Worm (Caenorhabditis elegans) whole organism, young adult: ENCODE data around the gene F23B12.1.

Experiments used
- B0035.1 ChIP-seq: sonication (generic microtip); optimal IDR thresholded peaks from 2 replicates; lab custom pipeline; 2016; ENCODE audit warnings: missing genetic modification characterization, mild to moderate bottlenecking, missing compliant biosample characterization, missing genotype, missing genetic modification reagents
- F22D6.2 ChIP-seq: sonication (generic microtip); optimal IDR thresholded peaks from 2 replicates; lab custom pipeline; 2016; ENCODE audit warnings: mild to moderate bottlenecking, missing genetic modification characterization, missing compliant biosample characterization
- F23B12.7 ChIP-seq: sonication (generic microtip); optimal IDR thresholded peaks from 2 replicates; lab custom pipeline; 2017; ENCODE audit warnings: missing genetic modification characterization, mild to moderate bottlenecking, missing compliant biosample characterization, antibody characterized with exemption, moderate library complexity; ENCODE audit not compliant: insufficient read depth
- F33H1.4 ChIP-seq: fragments of 200-800 bp; sonication (Bioruptor generic); IDR thresholded peaks from 2 replicates; pipeline ENCODE4 v1.3.6; 2022; ENCODE audit warnings: missing genetic modification reagents, missing genetic modification characterization, missing compliant biosample characterization
- F37B4.10 ChIP-seq: fragments of 200-800 bp; sonication (Bioruptor generic); IDR thresholded peaks from 2 replicates; pipeline ENCODE4 v1.3.6; 2022; ENCODE audit warnings: missing genetic modification characterization, missing compliant biosample characterization
- F55B11.4 ChIP-seq: sonication (generic microtip); optimal IDR thresholded peaks from 2 replicates; lab custom pipeline; 2016; ENCODE audit warnings: missing compliant biosample characterization, missing genetic modification characterization, borderline replicate concordance; ENCODE audit not compliant: insufficient read depth
- F57C9.4 ChIP-seq: sonication (generic microtip); optimal IDR thresholded peaks from 2 replicates; lab custom pipeline; 2017; ENCODE audit warnings: mild to moderate bottlenecking, missing genetic modification characterization, missing compliant biosample characterization
- T26A5.8 ChIP-seq: sonication (generic microtip); optimal IDR thresholded peaks from 2 replicates; lab custom pipeline; 2016; ENCODE audit warnings: missing genetic modification characterization, missing compliant biosample characterization
- Y56A3A.18 ChIP-seq: fragments of 200-800 bp; sonication (Bioruptor generic); IDR thresholded peaks from 2 replicates; pipeline ENCODE4 v1.3.6; 2022; ENCODE audit warnings: missing genetic modification reagents, missing genetic modification characterization, missing compliant biosample characterization
- Y67H2A.10 ChIP-seq: fragments of 200-800 bp; sonication (Bioruptor generic); conservative IDR thresholded peaks from 2 replicates; pipeline ENCODE4 v1.3.6; 2022; ENCODE audit warnings: missing genetic modification reagents, missing genetic modification characterization, missing compliant biosample characterization
- Y79H2A.3 ChIP-seq: fragments of 200-800 bp; sonication (Bioruptor generic); conservative IDR thresholded peaks from 2 replicates; pipeline ENCODE4 v1.3.6; 2022; ENCODE audit warnings: missing genetic modification reagents, missing genetic modification characterization, missing compliant biosample characterization
- ZK185.1 ChIP-seq: sonication (generic microtip); optimal IDR thresholded peaks from 2 replicates; lab custom pipeline; 2016; ENCODE audit warnings: mild to moderate bottlenecking, missing genetic modification characterization, missing compliant biosample characterization; ENCODE audit not compliant: poor library complexity, severe bottlenecking
- akir-1 ChIP-seq: fragments of 200-800 bp; sonication (Bioruptor generic); optimal IDR thresholded peaks from 2 replicates; lab custom pipeline; 2018; ENCODE audit warnings: mild to moderate bottlenecking, missing genetic modification characterization, moderate library complexity, missing compliant biosample characterization
- aptf-3 ChIP-seq: fragments of 200-800 bp; sonication (Bioruptor generic); IDR thresholded peaks from 2 replicates; pipeline ENCODE4 v1.3.6; 2022; ENCODE audit warnings: missing genetic modification characterization, missing compliant biosample characterization
- athp-1 ChIP-seq: sonication (generic microtip); optimal IDR thresholded peaks from 2 replicates; lab custom pipeline; 2017; ENCODE audit warnings: mild to moderate bottlenecking, missing genetic modification characterization, missing compliant biosample characterization
- bed-2 ChIP-seq: fragments of 200-800 bp; sonication (Bioruptor generic); IDR thresholded peaks from 2 replicates; pipeline ENCODE4 v1.3.6; 2022; ENCODE audit warnings: missing genetic modification reagents, missing genetic modification characterization, missing compliant biosample characterization
- ceh-40 ChIP-seq: fragments of 200-800 bp; sonication (Bioruptor generic); IDR thresholded peaks from 2 replicates; pipeline ENCODE4 v1.3.6; 2022; ENCODE audit warnings: missing genetic modification characterization, missing compliant biosample characterization
- chd-7 ChIP-seq: sonication (generic microtip); optimal IDR thresholded peaks from 2 replicates; lab custom pipeline; 2016; ENCODE audit warnings: mild to moderate bottlenecking, missing genetic modification characterization, moderate library complexity, missing compliant biosample characterization
- dpff-1 ChIP-seq: sonication (generic microtip); optimal IDR thresholded peaks from 2 replicates; lab custom pipeline; 2017; ENCODE audit warnings: mild to moderate bottlenecking, missing genetic modification characterization, missing compliant biosample characterization
- dpl-1 ChIP-seq: fragments of 150-350 bp; optimal IDR thresholded peaks from 2 replicates; lab custom pipeline; 2014; ENCODE audit warnings: missing biosample characterization, missing genetic modification reagents, missing genetic modification characterization
- efl-1 ChIP-seq: fragments of 150-350 bp; optimal IDR thresholded peaks from 2 replicates; lab custom pipeline; 2014; ENCODE audit warnings: missing biosample characterization, missing genetic modification reagents, missing genetic modification characterization
- lin-40 ChIP-seq: sonication (generic microtip); optimal IDR thresholded peaks from 2 replicates; lab custom pipeline; 2016; ENCODE audit warnings: missing genetic modification characterization, mild to moderate bottlenecking, missing compliant biosample characterization, missing genotype, missing genetic modification reagents
- lir-1 ChIP-seq: fragments of 200-800 bp; sonication (Bioruptor generic); conservative IDR thresholded peaks from 2 replicates; pipeline ENCODE4 v1.3.6; 2022; ENCODE audit warnings: missing genetic modification reagents, missing genetic modification characterization, missing compliant biosample characterization
- mes-4 ChIP-seq: sonication (generic microtip); optimal IDR thresholded peaks from 2 replicates; lab custom pipeline; 2016; ENCODE audit warnings: missing genotype, missing genetic modification characterization, missing compliant biosample characterization
- mxl-1 ChIP-seq: sonication (generic microtip); optimal IDR thresholded peaks from 2 replicates; lab custom pipeline; 2016; ENCODE audit warnings: missing genetic modification characterization, missing compliant biosample characterization
- nfya-1 ChIP-seq: sonication (generic microtip); optimal IDR thresholded peaks from 2 replicates; lab custom pipeline; 2017; ENCODE audit warnings: antibody characterized with exemption, missing compliant biosample characterization, missing genetic modification characterization, borderline replicate concordance; ENCODE audit not compliant: insufficient read depth
- nfya-2 ChIP-seq: fragments of 200-800 bp; sonication (Bioruptor generic); IDR thresholded peaks from 2 replicates; pipeline ENCODE4 v1.3.6; 2022; ENCODE audit warnings: missing genetic modification reagents, missing genetic modification characterization, missing compliant biosample characterization
- nhr-179 ChIP-seq: sonication (generic microtip); optimal IDR thresholded peaks from 2 replicates; lab custom pipeline; 2016; ENCODE audit warnings: mild to moderate bottlenecking, missing genetic modification characterization, missing compliant biosample characterization
- nhr-27 ChIP-seq: fragments of 200-800 bp; sonication (Bioruptor generic); optimal IDR thresholded peaks from 2 replicates; lab custom pipeline; 2018; ENCODE audit warnings: mild to moderate bottlenecking, missing genetic modification characterization, moderate library complexity, missing compliant biosample characterization
- nhr-90 ChIP-seq: sonication (generic microtip); optimal IDR thresholded peaks from 2 replicates; lab custom pipeline; 2016; ENCODE audit warnings: missing genotype, mild to moderate bottlenecking, missing genetic modification characterization, missing compliant biosample characterization
- sea-2 ChIP-seq: fragments of 200-800 bp; sonication (Bioruptor generic); IDR thresholded peaks from 2 replicates; pipeline ENCODE4 v1.3.6; 2022; ENCODE audit warnings: missing genetic modification characterization, missing compliant biosample characterization
- snpc-1.1 ChIP-seq: sonication (generic microtip); optimal IDR thresholded peaks from 2 replicates; lab custom pipeline; 2017; ENCODE audit warnings: missing genetic modification characterization, mild to moderate bottlenecking, missing compliant biosample characterization, antibody characterized with exemption, moderate library complexity, missing genotype, missing genetic modification reagents; ENCODE audit not compliant: insufficient read depth
- sptf-2 ChIP-seq: fragments of 200-800 bp; sonication (Bioruptor generic); optimal IDR thresholded peaks from 2 replicates; lab custom pipeline; 2018; ENCODE audit warnings: mild to moderate bottlenecking, missing genetic modification characterization, missing compliant biosample characterization
- unc-62 ChIP-seq: fragments of 150-350 bp; optimal IDR thresholded peaks from 2 replicates; lab custom pipeline; 2014; ENCODE audit warnings: missing biosample characterization, missing genetic modification reagents, missing genetic modification characterization
- xnd-1 ChIP-seq: sonication (generic microtip); optimal IDR thresholded peaks from 2 replicates; lab custom pipeline; 2016; ENCODE audit warnings: missing genotype, missing genetic modification reagents, missing genetic modification characterization, missing compliant biosample characterization
- ztf-18 ChIP-seq: sonication (generic microtip); optimal IDR thresholded peaks from 2 replicates; lab custom pipeline; 2016; ENCODE audit warnings: missing genotype, mild to moderate bottlenecking, missing genetic modification characterization, missing compliant biosample characterization

The F23B12.1 gene

DNA sequence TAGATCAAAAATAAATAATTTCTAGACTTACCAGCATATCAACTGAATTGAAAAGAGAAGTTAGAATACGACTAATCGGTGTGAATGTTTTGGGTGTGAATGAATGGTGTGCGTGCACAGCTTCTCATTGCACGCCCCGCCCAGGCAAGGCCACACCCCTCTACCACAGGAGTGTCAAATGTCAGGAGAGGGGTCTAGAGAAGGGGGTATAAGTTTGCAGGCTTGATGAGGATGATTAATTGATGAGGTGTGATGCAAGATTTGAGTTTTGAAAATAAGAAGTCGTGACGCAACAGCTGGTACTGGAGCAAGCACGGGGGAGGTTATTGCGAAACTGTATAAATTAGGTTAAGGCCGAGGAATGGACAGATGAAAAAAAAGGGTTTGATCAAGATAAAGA, 3.3 kb downstream of the F23B12.1 start, which contains the start of gene egl-1:
Gene egl-1 (minus strand): TSS at position 101 of the 400 bp plus-strand sequence.
- TF ChIP-seq aptf-3 (GFP tag; lab: Robert Waterston, UW) (0 out of 2 replicates have a peak, but pooled peaks have one; percentile 35), B0035.1 (tag; lab: Kevin White, UChicago) (no peak)

DNA sequence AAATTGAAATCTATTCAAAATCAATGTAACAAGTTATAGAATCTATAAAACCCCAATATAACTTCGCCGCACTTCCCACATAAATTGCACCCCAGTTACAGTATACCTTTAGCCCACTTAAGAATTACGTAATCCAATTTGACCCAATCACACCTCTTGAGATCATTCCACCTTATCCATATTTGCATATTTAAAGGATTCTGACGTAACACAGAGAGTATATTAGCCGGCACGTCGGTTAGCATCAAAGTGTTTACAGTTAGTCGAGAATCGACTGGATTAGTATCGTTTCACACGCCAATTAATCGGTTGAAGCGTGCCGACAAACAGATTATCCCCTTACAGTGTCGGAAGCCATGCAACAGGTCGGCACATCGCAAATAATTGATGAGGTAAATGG, 4.6 kb downstream of the F23B12.1 start:
- TF ChIP-seq xnd-1 (tag; lab: Kevin White, UChicago): no peak
- TF ChIP-seq B0035.1 (tag; lab: Kevin White, UChicago): no peak
- no peak for TF ChIP-seq ZK185.1 (tag; lab: Kevin White, UChicago)
- no peak for TF ChIP-seq F55B11.4 (tag; lab: Kevin White, UChicago)
- TF ChIP-seq dpl-1 (GFP tag; lab: Kevin White, UChicago): no peak
- TF ChIP-seq sea-2: no peak
- no peak for TF ChIP-seq snpc-1.1
- TF ChIP-seq F22D6.2 (tag; lab: Kevin White, UChicago): no peak
- no peak for TF ChIP-seq bed-2 (GFP tag; lab: Robert Waterston, UW)
- no peak for TF ChIP-seq nfya-2
- TF ChIP-seq Y67H2A.10 (GFP tag; lab: Robert Waterston, UW): no peak
- no peak for TF ChIP-seq mes-4 (tag; lab: Kevin White, UChicago)
- no peak for TF ChIP-seq Y79H2A.3
- TF ChIP-seq mxl-1 (tag; lab: Kevin White, UChicago): no peak
- TF ChIP-seq sptf-2 (GFP tag; lab: Kevin White, UChicago): no peak
- TF ChIP-seq nfya-1 (tag; lab: Kevin White, UChicago): no peak
- TF ChIP-seq F57C9.4 (tag; lab: Kevin White, UChicago): no peak
- no peak for TF ChIP-seq dpff-1 (tag; lab: Kevin White, UChicago)
- no peak for TF ChIP-seq athp-1 (tag; lab: Kevin White, UChicago)
- TF ChIP-seq T26A5.8: no peak

DNA sequence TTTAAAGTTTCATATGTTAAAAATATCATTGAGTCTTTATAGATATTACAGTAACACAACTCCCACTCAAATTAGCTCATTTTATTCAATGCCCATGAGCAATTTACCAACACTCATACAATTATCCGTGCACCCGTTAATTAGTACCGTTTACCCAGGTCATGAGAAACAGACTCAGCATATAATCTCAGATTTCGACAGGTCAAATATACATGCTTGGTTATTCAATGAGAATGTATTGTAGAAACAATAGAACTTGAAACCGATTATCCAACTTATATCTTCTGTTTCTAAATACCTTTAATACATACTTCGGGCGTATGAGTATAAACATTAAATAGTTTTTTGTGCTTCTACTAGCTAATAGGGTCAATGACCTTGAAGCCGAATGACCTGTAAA, 7.2 kb downstream of the F23B12.1 start:
- TF ChIP-seq F23B12.7 (tag; lab: Kevin White, UChicago) (no peak), ceh-40 (no peak), efl-1 (no peak), chd-7 (no peak), lir-1 (GFP tag; lab: Robert Waterston, UW) (no peak), ztf-18 (tag; lab: Kevin White, UChicago) (no peak), Y56A3A.18 (GFP tag; lab: Robert Waterston, UW) (no peak), F33H1.4 (GFP tag; lab: Robert Waterston, UW) (no peak), nhr-179 (tag; lab: Kevin White, UChicago) (no peak), nhr-27 (tag; lab: Kevin White, UChicago) (no peak), F37B4.10 (GFP tag; lab: Robert Waterston, UW) (no peak), B0035.1 (tag; lab: Kevin White, UChicago) (no peak), unc-62 (GFP tag; lab: Kevin White, UChicago) (no peak), lin-40 (tag; lab: Kevin White, UChicago) (no peak), nhr-90 (tag; lab: Kevin White, UChicago) (no peak), akir-1 (GFP tag; lab: Kevin White, UChicago) (no peak)
